Fruit fly (Drosophila melanogaster): ENCODE data around the gene Cap-D2.

DNA sequence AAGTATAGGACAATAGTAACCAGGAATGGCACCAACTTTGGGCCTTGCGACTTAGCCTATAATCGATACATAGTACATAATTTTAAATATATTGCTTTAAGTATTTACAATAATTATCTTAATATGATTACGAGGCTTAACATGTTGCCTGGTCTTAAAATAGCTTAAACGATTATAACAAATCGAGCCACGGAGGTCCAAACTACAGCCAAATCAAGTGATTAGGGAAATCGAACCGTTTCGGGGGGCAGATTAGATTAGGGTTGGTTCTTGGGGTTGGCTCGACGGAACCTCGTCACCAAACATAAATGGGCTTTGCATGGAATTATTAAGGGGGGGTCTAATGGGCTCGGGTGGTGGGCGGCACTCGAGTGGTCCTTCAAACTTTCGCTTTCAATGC lies 5.8 kb downstream of the Cap-D2 start:
- no peak for TF ChIP-seq pan (optimal IDR thresholded peaks at IDR 0.05)
- TF ChIP-seq EcR (GFP tag; optimal IDR thresholded peaks at IDR 0.05) = no peak
- no peak for TF ChIP-seq CG8478 (optimal IDR thresholded peaks at IDR 0.05)
- no peak for TF ChIP-seq usp (GFP tag; optimal IDR thresholded peaks at IDR 0.05)
- TF ChIP-seq psq (optimal IDR thresholded peaks at IDR 0.05) = no peak
- no peak for TF ChIP-seq Dll (optimal IDR thresholded peaks at IDR 0.05)
